Worm (Caenorhabditis elegans) whole organism, L4 larva: Measurements from ENCODE around the gene fmo-3.

Experiments used
- F10B5.3 ChIP-seq: sonication (generic microtip); optimal IDR thresholded peaks from 2 replicates; lab custom pipeline; 2016; ENCODE audit warnings: mild to moderate bottlenecking, missing genetic modification characterization, missing compliant biosample characterization
- F37D6.2 ChIP-seq: sonication (generic microtip); optimal IDR thresholded peaks from 2 replicates; lab custom pipeline; 2016; ENCODE audit warnings: mild to moderate bottlenecking, missing genetic modification characterization, missing compliant biosample characterization
- F44E2.7 ChIP-seq: fragments of 200-800 bp; sonication (Bioruptor generic); IDR thresholded peaks from 2 replicates; pipeline ENCODE4 v2.1.2; 2022; ENCODE audit warnings: missing genetic modification characterization, missing compliant biosample characterization
- F49E8.2 ChIP-seq: sonication (generic microtip); optimal IDR thresholded peaks from 2 replicates; lab custom pipeline; 2016; ENCODE audit warnings: missing compliant biosample characterization, mild to moderate bottlenecking, missing genetic modification characterization, borderline replicate concordance
- T20F7.1 ChIP-seq: fragments of 200-800 bp; sonication (Bioruptor generic); optimal IDR thresholded peaks from 2 replicates; lab custom pipeline; 2018; ENCODE audit warnings: mild to moderate bottlenecking, missing genetic modification characterization, missing compliant biosample characterization
- T26A8.4 ChIP-seq: fragments of 200-800 bp; sonication (Bioruptor generic); IDR thresholded peaks from 2 replicates; pipeline ENCODE4 v1.3.6; 2022; ENCODE audit warnings: missing genetic modification characterization, missing compliant biosample characterization
- Y105C5A.15 ChIP-seq: fragments of 200-800 bp; sonication (Bioruptor generic); IDR thresholded peaks from 2 replicates; pipeline ENCODE4 v1.3.6; 2022; ENCODE audit warnings: missing genetic modification characterization, missing compliant biosample characterization
- Y75B8A.6 ChIP-seq: fragments of 200-800 bp; sonication (Bioruptor generic); IDR thresholded peaks from 2 replicates; pipeline ENCODE4 v1.3.6; 2022; ENCODE audit warnings: missing genetic modification reagents, missing genetic modification characterization, missing compliant biosample characterization
- ZK337.2 ChIP-seq: fragments of 200-800 bp; sonication (Bioruptor generic); IDR thresholded peaks from 2 replicates; pipeline ENCODE4 v1.3.6; 2022; ENCODE audit warnings: missing genetic modification reagents, missing genetic modification characterization, missing compliant biosample characterization
- ZK546.5 ChIP-seq, 2 experiments: sonication (generic microtip); optimal IDR thresholded peaks; 2 replicates each; lab custom pipeline; 2017; ENCODE audit warnings: missing biosample characterization in 2 of 2, missing genetic modification characterization in 2 of 2
- aha-1 ChIP-seq: fragments of 150-350 bp; peaks from one replicate; lab custom pipeline; 2014; ENCODE audit warnings: missing biosample characterization, missing genetic modification characterization
- ama-1 ChIP-seq: fragments of 150-350 bp; optimal IDR thresholded peaks from 2 replicates; lab custom pipeline; 2014; ENCODE audit warnings: inconsistent platforms, mixed read lengths
- ceh-20 ChIP-seq: fragments of 200-800 bp; sonication (Bioruptor generic); IDR thresholded peaks from 2 replicates; pipeline ENCODE4 v1.3.6; 2022; ENCODE audit warnings: missing genetic modification reagents, missing genetic modification characterization, missing compliant biosample characterization
- ceh-28 ChIP-seq: fragments of 150-350 bp; optimal IDR thresholded peaks from 2 replicates; lab custom pipeline; 2014; ENCODE audit warnings: missing biosample characterization, missing genetic modification reagents, missing genetic modification characterization
- ceh-32 ChIP-seq: sonication (generic microtip); optimal IDR thresholded peaks from 2 replicates; lab custom pipeline; 2016; ENCODE audit warnings: mild to moderate bottlenecking, missing genetic modification characterization, missing compliant biosample characterization; ENCODE audit not compliant: poor library complexity
- ceh-44 ChIP-seq: fragments of 200-800 bp; sonication (Bioruptor generic); IDR thresholded peaks from 2 replicates; pipeline ENCODE4 v1.3.6; 2022; ENCODE audit warnings: missing genetic modification reagents, missing genetic modification characterization, missing compliant biosample characterization
- ceh-82 ChIP-seq: sonication (generic microtip); optimal IDR thresholded peaks from 2 replicates; lab custom pipeline; 2017; ENCODE audit warnings: missing biosample characterization, missing genetic modification characterization
- ces-1 ChIP-seq: fragments of 150-350 bp; sonication (generic microtip); optimal IDR thresholded peaks from 4 replicates; lab custom pipeline; 2014; ENCODE audit warnings: missing biosample characterization, missing genetic modification reagents, missing genetic modification characterization
- daf-19 ChIP-seq: fragments of 200-800 bp; sonication (Bioruptor generic); conservative IDR thresholded peaks from 2 replicates; pipeline ENCODE4 v1.3.6; 2022; ENCODE audit warnings: missing genetic modification characterization, missing compliant biosample characterization
- dmd-6 ChIP-seq: fragments of 200-800 bp; sonication (Bioruptor generic); IDR thresholded peaks from 2 replicates; pipeline ENCODE4 v1.3.6; 2022; ENCODE audit warnings: missing genetic modification reagents, missing genetic modification characterization, missing compliant biosample characterization
- dmd-8 ChIP-seq: fragments of 200-800 bp; sonication (Bioruptor generic); IDR thresholded peaks from 2 replicates; pipeline ENCODE4 v1.3.6; 2022; ENCODE audit warnings: missing genetic modification characterization, missing compliant biosample characterization
- dve-1 ChIP-seq: sonication (generic microtip); optimal IDR thresholded peaks from 2 replicates; lab custom pipeline; 2017; ENCODE audit warnings: antibody characterized with exemption, mild to moderate bottlenecking, missing genetic modification characterization, missing compliant biosample characterization; ENCODE audit not compliant: insufficient read depth
- egl-27 ChIP-seq: sonication (generic microtip); optimal IDR thresholded peaks from 3 replicates; lab custom pipeline; 2017; ENCODE audit warnings: missing biosample characterization, missing genetic modification reagents, missing genetic modification characterization
- egl-43 ChIP-seq: fragments of 200-800 bp; sonication (Bioruptor generic); IDR thresholded peaks from 2 replicates; pipeline ENCODE4 v1.3.6; 2022; ENCODE audit warnings: missing genetic modification reagents, missing genetic modification characterization, missing compliant biosample characterization
- fkh-10 ChIP-seq: fragments of 150-350 bp; optimal IDR thresholded peaks from 2 replicates; lab custom pipeline; 2014; ENCODE audit warnings: missing biosample characterization, missing genetic modification reagents, missing genetic modification characterization
- gei-8 ChIP-seq: fragments of 200-800 bp; sonication (Bioruptor generic); optimal IDR thresholded peaks from 2 replicates; lab custom pipeline; 2018; ENCODE audit warnings: mild to moderate bottlenecking, missing genetic modification characterization, missing compliant biosample characterization
- hlh-11 ChIP-seq: fragments of 200-800 bp; sonication (Bioruptor generic); optimal IDR thresholded peaks from 2 replicates; lab custom pipeline; 2018; ENCODE audit warnings: mild to moderate bottlenecking, missing genetic modification characterization, missing compliant biosample characterization
- lin-1 ChIP-seq: fragments of 200-800 bp; sonication (Bioruptor generic); IDR thresholded peaks from 2 replicates; pipeline ENCODE4 v1.3.6; 2022; ENCODE audit warnings: missing genetic modification reagents, missing genetic modification characterization, missing compliant biosample characterization
- lin-38 ChIP-seq: fragments of 200-800 bp; sonication (Bioruptor generic); IDR thresholded peaks from 2 replicates; pipeline ENCODE4 v1.3.6; 2022; ENCODE audit warnings: missing genetic modification reagents, missing genetic modification characterization, missing compliant biosample characterization
- lir-3 ChIP-seq: sonication (generic microtip); optimal IDR thresholded peaks from 2 replicates; lab custom pipeline; 2016; ENCODE audit warnings: mild to moderate bottlenecking, missing genetic modification characterization, missing compliant biosample characterization
- madf-5 ChIP-seq, 2 experiments: fragments of 200-800 bp; sonication (Bioruptor generic); IDR thresholded peaks; 2 replicates each; pipeline ENCODE4 v1.3.6; 2022; ENCODE audit warnings: missing compliant biosample characterization in 2 of 2, missing genetic modification characterization in 2 of 2
- mdl-1 ChIP-seq, 2 experiments: fragments of 150-350 bp in 1 of 2; sonication (generic microtip) in 1 of 2; optimal IDR thresholded peaks; 2 replicates each; lab custom pipeline; 2014 to 2017; ENCODE audit warnings: missing biosample characterization in 2 of 2, missing genetic modification characterization in 2 of 2
- nhr-10 ChIP-seq: fragments of 150-350 bp; optimal IDR thresholded peaks from 2 replicates; lab custom pipeline; 2014; ENCODE audit warnings: missing biosample characterization, missing genetic modification characterization
- nhr-102 ChIP-seq: sonication (generic microtip); optimal IDR thresholded peaks from 2 replicates; lab custom pipeline; 2016; ENCODE audit warnings: mild to moderate bottlenecking, missing genetic modification characterization, moderate library complexity, missing compliant biosample characterization
- nhr-11 ChIP-seq: fragments of 150-350 bp; optimal IDR thresholded peaks from 2 replicates; lab custom pipeline; 2014; ENCODE audit warnings: missing biosample characterization, missing genetic modification characterization
- nhr-28 ChIP-seq: fragments of 150-350 bp; optimal IDR thresholded peaks from 2 replicates; lab custom pipeline; 2014; ENCODE audit warnings: missing biosample characterization, missing genetic modification characterization
- nhr-42 ChIP-seq: fragments of 200-800 bp; sonication (Bioruptor generic); IDR thresholded peaks from 2 replicates; pipeline ENCODE4 v1.3.6; 2022; ENCODE audit warnings: missing genetic modification characterization, missing compliant biosample characterization
- nhr-76 ChIP-seq: fragments of 150-350 bp; optimal IDR thresholded peaks from 2 replicates; lab custom pipeline; 2014; ENCODE audit warnings: missing biosample characterization, missing genetic modification characterization
- pqm-1 ChIP-seq: sonication (generic microtip); optimal IDR thresholded peaks from 2 replicates; lab custom pipeline; 2017; ENCODE audit warnings: missing biosample characterization, missing genetic modification characterization
- saeg-2 ChIP-seq: fragments of 200-800 bp; sonication (Bioruptor generic); IDR thresholded peaks from 2 replicates; pipeline ENCODE4 v1.3.6; 2022; ENCODE audit warnings: missing genetic modification reagents, missing genetic modification characterization, missing compliant biosample characterization
- skn-1 ChIP-seq: fragments of 150-350 bp; optimal IDR thresholded peaks from 2 replicates; lab custom pipeline; 2014; ENCODE audit warnings: missing biosample characterization, missing genetic modification characterization
- spr-1 ChIP-seq: sonication (generic microtip); optimal IDR thresholded peaks from 2 replicates; lab custom pipeline; 2016; ENCODE audit warnings: mild to moderate bottlenecking, missing genetic modification characterization, missing compliant biosample characterization
- tag-97 ChIP-seq: fragments of 200-800 bp; sonication (Bioruptor generic); IDR thresholded peaks from 2 replicates; pipeline ENCODE4 v1.3.6; 2022; ENCODE audit warnings: missing genetic modification characterization, missing compliant biosample characterization
- unc-130 ChIP-seq: sonication (generic microtip); optimal IDR thresholded peaks from 2 replicates; lab custom pipeline; 2016; ENCODE audit warnings: missing genetic modification reagents, missing genetic modification characterization, missing compliant biosample characterization
- unc-39 ChIP-seq: sonication (generic microtip); optimal IDR thresholded peaks from 2 replicates; lab custom pipeline; 2017; ENCODE audit warnings: missing biosample characterization, missing genetic modification characterization
- unc-62 ChIP-seq, 3 experiments: fragments of 150-350 bp in 1 of 3; sonication (generic microtip); optimal IDR thresholded peaks in 2 of 3; peaks in 1 of 3; 1 replicate in 1 of 3; 2 replicates in 2 of 3; lab custom pipeline; 2014 to 2017; ENCODE audit warnings: missing biosample characterization in 3 of 3, missing genetic modification characterization in 3 of 3, missing genetic modification reagents in 3 of 3, missing genotype in 1 of 3
- vab-7 ChIP-seq: fragments of 200-800 bp; sonication (Bioruptor generic); IDR thresholded peaks from 2 replicates; pipeline ENCODE4 v1.3.6; 2022; ENCODE audit warnings: missing genetic modification reagents, missing genetic modification characterization, missing compliant biosample characterization
- zag-1 ChIP-seq: fragments of 150-350 bp; optimal IDR thresholded peaks from 2 replicates; lab custom pipeline; 2014; ENCODE audit warnings: missing biosample characterization, missing genetic modification characterization
- zip-11 ChIP-seq: fragments of 200-800 bp; sonication (Bioruptor generic); IDR thresholded peaks from 2 replicates; pipeline ENCODE4 v1.3.6; 2022; ENCODE audit warnings: missing genetic modification characterization, missing compliant biosample characterization
- zip-2 ChIP-seq: fragments of 150-350 bp; optimal IDR thresholded peaks from 2 replicates; lab custom pipeline; 2014; ENCODE audit warnings: missing biosample characterization, missing genetic modification characterization
- ztf-7 ChIP-seq: fragments of 150-350 bp; optimal IDR thresholded peaks from 2 replicates; lab custom pipeline; 2014; ENCODE audit warnings: missing biosample characterization, missing genetic modification characterization

The fmo-3 gene

DNA sequence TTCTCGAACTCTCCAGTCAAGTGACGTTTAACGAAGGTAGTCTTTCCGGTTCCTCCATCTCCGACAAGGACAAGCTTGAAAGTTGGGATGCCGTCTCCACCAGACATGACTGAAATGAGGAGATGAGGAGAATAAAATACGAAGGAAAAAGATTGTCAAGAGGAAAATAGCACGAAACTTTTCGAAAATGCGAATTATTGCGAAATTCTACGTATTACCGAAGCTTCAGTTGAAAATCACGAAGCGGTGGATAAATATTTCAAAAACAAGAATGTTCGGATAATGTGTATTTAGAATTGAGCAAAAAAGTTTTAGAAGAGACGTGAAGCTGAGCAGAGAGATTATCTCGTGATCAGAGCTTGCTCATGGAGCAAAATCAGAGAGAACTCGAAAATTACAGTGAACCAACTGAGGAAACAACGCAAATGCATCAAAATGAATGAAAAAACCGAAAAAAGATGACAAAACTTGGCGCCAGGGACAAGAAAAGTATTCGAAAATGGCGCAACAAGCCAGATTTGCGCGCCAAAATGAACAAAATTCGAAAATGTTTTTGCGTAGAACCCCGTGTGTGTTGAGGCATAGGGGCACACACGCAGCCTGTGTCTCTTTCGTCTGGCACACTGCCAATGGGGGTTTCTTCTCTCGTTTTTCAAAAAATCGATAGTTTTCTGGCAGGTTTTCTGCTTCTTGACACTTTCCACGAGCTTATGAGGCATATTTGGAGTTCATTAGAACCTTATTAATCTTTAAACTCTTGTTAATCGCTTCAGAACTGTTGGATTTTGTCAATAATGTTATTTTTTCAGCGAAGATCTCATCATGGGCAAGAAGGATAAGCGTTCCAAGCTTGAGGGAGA lies 53.4 kb downstream of the fmo-3 start, which contains the start of the genes ran-1 and dkc-1 (continued):
- TF ChIP-seq T20F7.1 (GFP tag; lab: Kevin White, UChicago) (no peak), unc-62 (GFP tag; optimal IDR thresholded peaks at IDR 0.05 in 1 of 2; lab: Kevin White, UChicago) (peak in 1 of 2 experiments; percentile 65), unc-62 (tag; optimal IDR thresholded peaks at IDR 0.05; lab: Kevin White, UChicago) (no peak), ceh-28 (tag; lab: Kevin White, UChicago) (peak; percentile 48), dmd-8 (GFP tag; lab: Robert Waterston, UW) (no peak), pqm-1 (no peak), madf-5 (GFP tag; IDR thresholded peaks at IDR 0.05; lab: Robert Waterston, UW) (no peak), ztf-7 (tag; lab: Kevin White, UChicago) (no peak), egl-27 (tag; lab: Kevin White, UChicago) (no peak), unc-130 (GFP tag; lab: Kevin White, UChicago) (peak; percentile 86), dve-1 (peak; percentile 79), ZK546.5 (tag; optimal IDR thresholded peaks at IDR 0.05; lab: Kevin White, UChicago) (no peak), unc-39 (tag; lab: Kevin White, UChicago) (no peak), tag-97 (GFP tag; lab: Robert Waterston, UW) (no peak), skn-1 (tag; lab: Kevin White, UChicago) (no peak), zip-11 (GFP tag; lab: Robert Waterston, UW) (no peak), ZK337.2 (GFP tag; lab: Robert Waterston, UW) (no peak), fkh-10 (GFP tag; lab: Kevin White, UChicago) (no peak), nhr-76 (tag; lab: Kevin White, UChicago) (no peak), aha-1 (tag; lab: Kevin White, UChicago) (peak; percentile 98), egl-43 (no peak), gei-8 (GFP tag; lab: Kevin White, UChicago) (no peak), nhr-102 (tag; lab: Kevin White, UChicago) (peak; percentile 12), nhr-10 (tag; lab: Kevin White, UChicago) (no peak), ceh-44 (GFP tag; lab: Robert Waterston, UW) (0 out of 2 replicates have a peak, but pooled peaks have one; percentile 49), saeg-2 (GFP tag; lab: Robert Waterston, UW) (no peak), daf-19 (GFP tag; lab: Robert Waterston, UW) (no peak), ces-1 (GFP tag; lab: Kevin White, UChicago) (no peak), dmd-6 (peak; percentile 58), Y75B8A.6 (GFP tag; lab: Robert Waterston, UW) (no peak), F10B5.3 (no peak), ceh-82 (tag; lab: Kevin White, UChicago) (no peak), lin-1 (GFP tag; lab: Robert Waterston, UW) (no peak), nhr-28 (peak; percentile 54), ceh-20 (GFP tag; lab: Robert Waterston, UW) (no peak), nhr-42 (GFP tag; lab: Robert Waterston, UW) (no peak), zip-2 (no peak), zag-1 (tag; lab: Kevin White, UChicago) (no peak), ama-1 (lab: Kevin White, UChicago) (peak; percentile 27), Y105C5A.15 (no peak), lir-3 (tag; lab: Kevin White, UChicago) (no peak), vab-7 (GFP tag; lab: Robert Waterston, UW) (peak; percentile 68), F49E8.2 (tag; lab: Kevin White, UChicago) (peak; percentile 44), ceh-32 (no peak), F37D6.2 (peak; percentile 15), hlh-11 (tag; lab: Kevin White, UChicago) (peak; percentile 58), spr-1 (no peak), mdl-1 (tag; optimal IDR thresholded peaks at IDR 0.05; lab: Kevin White, UChicago) (peak in 1 of 2 experiments; percentile 45), nhr-11 (tag; lab: Kevin White, UChicago) (peak; percentile 68), T26A8.4 (GFP tag; lab: Robert Waterston, UW) (no peak; the same call in 1 of the 2 replicates), lin-38 (GFP tag; lab: Robert Waterston, UW) (peak; percentile 86), F44E2.7 (no peak)
